Fruit fly (Drosophila melanogaster) ovary, adult (tissue): ENCODE data around the gene CG32221.

Experiments used
- CG17801 ChIP-seq: fragments of 200-800 bp; optimal IDR thresholded peaks from 2 replicates; lab custom pipeline; 2019; ENCODE audit warnings: missing biosample characterization, mild to moderate bottlenecking, missing genetic modification characterization, moderate library complexity; ENCODE audit not compliant: partially characterized antibody

CG32221 gene

DNA sequence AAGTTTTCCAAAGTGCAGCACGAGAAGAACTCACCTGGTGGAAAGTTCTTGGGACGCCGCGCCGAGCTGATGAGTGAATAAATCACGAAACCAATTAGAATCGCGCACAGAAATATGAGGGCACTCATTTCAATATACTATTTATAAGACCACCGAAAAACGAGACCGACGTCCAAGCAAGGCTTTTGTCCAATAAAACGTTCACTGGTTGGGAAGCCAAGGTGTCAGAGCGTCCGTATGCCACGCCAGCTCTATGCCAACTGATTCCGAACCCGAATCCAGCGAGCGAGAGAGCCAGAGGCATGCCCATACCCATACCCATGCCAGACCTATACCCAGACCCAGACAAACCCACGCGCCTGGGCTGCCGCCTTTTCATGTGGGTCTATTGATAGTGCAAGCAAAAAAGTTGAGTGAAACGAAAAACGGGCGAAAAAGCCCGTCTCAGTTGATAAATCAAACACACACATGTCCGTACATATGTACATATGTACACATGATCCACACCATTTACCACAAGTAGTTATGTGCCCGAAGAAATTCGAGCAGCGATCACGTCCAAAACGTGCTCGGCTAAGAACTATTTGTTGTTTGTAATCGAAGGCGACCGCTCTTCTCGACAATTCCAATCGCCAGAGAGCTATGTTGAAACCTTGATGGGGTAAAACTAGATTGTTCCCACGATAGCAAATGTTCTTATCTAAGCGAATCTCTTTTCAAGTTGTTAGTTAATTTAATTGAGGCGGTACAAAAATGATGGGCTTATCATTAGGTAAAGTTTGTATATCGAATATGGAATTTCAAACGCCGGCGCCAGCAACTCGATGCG, 21.2 kb upstream of the CG32221 start, which contains the start of gene Cyp305a1:
Cyp305a1 (minus strand) TSS at position 265 of the 829 bp plus-strand sequence.
- TF ChIP-seq CG17801 (GFP tag; lab: Kevin White, UChicago) = no peak

DNA sequence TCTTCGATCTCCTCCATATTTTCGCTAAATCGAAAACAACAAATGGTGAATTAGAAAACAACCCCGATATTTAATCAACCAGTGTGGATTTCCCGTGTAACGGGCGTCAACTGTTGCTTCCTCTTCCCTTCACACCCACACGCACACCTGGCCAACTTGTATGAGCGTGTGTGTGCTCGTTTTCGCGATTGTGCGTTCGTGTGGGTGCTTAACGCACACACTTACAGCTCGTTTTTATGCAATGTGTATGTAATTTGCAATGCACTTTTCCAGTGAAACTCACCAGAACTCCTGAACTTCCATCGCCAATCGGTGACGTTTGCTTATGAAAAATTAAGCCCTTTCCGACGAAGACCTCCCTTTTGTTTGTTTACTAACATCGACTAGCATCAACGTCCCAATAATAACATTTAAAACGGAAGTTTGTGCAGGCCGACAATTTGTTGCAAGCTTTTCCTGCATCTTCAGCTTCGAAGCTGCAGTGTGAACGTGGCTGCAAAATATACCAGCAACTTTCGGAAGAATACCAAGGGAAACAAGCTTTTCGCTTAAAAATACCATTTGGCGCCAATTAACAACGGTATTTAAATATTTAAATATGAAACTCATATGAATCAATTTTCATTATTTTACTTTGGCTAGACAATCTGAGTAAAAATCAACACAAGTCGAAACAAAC, 18.9 kb upstream of the CG32221 start, which contains the start of gene cyc:
cyc (minus strand) TSS at position 467 of the 679 bp plus-strand sequence.
- peak; percentile 40 for TF ChIP-seq CG17801 (GFP tag; lab: Kevin White, UChicago)

- TF ChIP-seq CG17801 (GFP tag; lab: Kevin White, UChicago) = peak; percentile 66
These were observed 16.5 kb upstream of the CG32221 start, which contains the start of the genes Fibp and Deaf1 for dm6 chr3L:19817807-19818531. TSS of gene Fibp (minus strand) at chr3L:19817967. TSS of gene Deaf1 (plus strand) at chr3L:19818174.

dm6 chr3L:19818701-19819100, 15.8 kb upstream of the CG32221 start:
- TF ChIP-seq CG17801 (GFP tag; lab: Kevin White, UChicago) = no peak

- no peak for TF ChIP-seq CG17801 (GFP tag; lab: Kevin White, UChicago)
These were observed 1.2 kb upstream of the CG32221 start for dm6 chr3L:19833227-19833626.

DNA sequence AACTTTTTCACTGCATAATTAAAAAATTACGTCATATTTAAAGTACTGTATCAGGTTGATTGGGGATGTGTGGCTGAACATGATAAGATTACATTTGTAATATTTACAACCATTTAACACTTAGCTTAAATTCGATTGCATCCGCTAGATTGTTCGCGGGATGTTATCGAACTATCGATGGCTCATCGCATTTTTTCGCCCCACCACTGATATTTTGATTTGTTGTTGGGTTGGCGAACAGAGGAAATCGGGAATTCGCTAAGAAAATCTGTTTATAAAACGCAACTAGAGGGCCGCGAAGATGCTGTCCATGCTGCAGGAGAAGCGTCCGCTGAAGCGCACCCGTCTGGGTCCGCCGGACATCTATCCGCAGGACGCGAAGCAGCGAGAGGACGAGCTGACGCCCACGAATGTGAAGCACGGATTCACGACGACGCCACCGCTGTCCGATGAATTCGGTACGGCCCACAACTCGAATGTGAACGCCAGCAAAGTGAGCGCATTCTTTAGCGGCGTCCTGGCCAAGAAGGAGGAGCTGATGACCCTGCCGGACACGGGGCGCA, 2.0 kb downstream of the CG32221 start, which contains the start of gene kto:
kto (plus strand) TSS at position 240 of the 563 bp plus-strand sequence.
- TF ChIP-seq CG17801 (GFP tag; lab: Kevin White, UChicago) = peak; percentile 7

DNA sequence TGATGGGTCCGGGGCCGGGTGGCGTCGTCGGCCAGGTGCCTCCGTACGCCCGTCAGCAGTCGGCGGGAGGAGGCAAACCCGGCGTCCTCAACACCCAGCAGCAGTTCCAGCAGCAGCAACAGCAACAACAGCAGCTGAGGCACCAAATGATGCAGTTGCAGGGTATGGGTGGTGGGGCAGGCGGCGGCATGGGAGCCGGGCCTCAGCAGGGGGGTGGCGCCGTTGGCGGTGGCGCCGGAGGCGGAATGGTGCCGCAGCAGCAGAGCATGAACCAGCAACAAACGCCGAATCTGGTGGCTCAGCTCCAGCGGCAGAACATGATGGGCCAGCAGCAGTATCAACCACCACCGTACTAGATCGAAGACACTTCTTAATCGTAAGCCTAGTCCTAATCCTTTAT, 10.0 kb downstream of the CG32221 start:
- TF ChIP-seq CG17801 (GFP tag; lab: Kevin White, UChicago) = no peak

dm6 chr3L:19845047-19845906, 10.8 kb downstream of the CG32221 start, which contains the start of gene Papss:
TSS of gene Papss (plus strand) at chr3L:19845293.
- TF ChIP-seq CG17801 (GFP tag; lab: Kevin White, UChicago) = peak; percentile 41

dm6 chr3L:19845907-19846301, 11.4 kb downstream of the CG32221 start:
- no peak for TF ChIP-seq CG17801 (GFP tag; lab: Kevin White, UChicago)

DNA sequence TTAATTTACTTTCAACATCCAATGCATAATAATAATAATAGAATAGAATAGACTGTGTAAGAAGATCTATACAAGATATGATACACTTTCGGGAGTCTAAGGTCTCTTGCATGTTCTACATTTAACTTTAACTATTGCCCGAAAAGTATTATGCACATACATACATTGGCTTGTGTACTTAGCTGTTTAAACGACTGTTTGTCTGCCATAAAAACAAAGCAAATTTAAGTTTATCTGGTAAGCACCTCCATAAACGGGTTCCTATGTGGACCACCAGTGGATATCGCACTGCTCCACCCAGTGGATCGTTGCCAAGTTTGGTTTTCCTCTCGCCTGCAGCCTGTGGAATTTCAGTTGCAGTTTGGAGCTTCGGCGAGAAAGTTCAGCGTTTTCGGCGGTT, 12.5 kb downstream of the CG32221 start:
- TF ChIP-seq CG17801 (GFP tag; lab: Kevin White, UChicago) = no peak

DNA sequence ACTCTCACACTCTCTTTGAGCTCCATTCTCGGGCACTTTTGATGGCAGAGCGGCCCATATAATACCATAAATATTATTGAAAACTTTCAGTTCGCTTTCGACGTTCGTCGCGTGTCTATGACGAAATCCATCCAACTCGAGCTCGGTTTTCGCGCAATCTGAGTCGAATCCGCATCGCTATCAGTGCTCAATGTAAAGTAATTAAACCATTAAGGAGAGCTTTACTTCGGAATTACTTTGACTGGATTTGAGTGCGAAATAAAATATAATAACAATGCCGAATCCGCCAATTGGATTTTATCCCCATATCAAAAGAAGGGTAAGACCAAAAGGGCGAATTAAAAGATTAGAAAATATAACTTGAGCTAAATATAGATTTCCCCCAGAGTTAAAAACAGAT, 13.6 kb downstream of the CG32221 start:
- TF ChIP-seq CG17801 (GFP tag; lab: Kevin White, UChicago) = no peak

- no peak for TF ChIP-seq CG17801 (GFP tag; lab: Kevin White, UChicago)
These were observed 23.5 kb downstream of the CG32221 start for dm6 chr3L:19857923-19858490.

- TF ChIP-seq CG17801 (GFP tag; lab: Kevin White, UChicago) = peak; percentile 74
These were observed 26.7 kb downstream of the CG32221 start for dm6 chr3L:19861215-19861614.
